ENCODE assay signal across 5 fruit fly cellular contexts in genomic region chr2L:8420259-8420930, dm6.
TF ChIP-seq lines count a peak whose summit lies in the region.

No protein-coding gene starts in this region.

- no peak for TF ChIP-seq CTCF in whole organism, embryonic (GFP tag; optimal IDR thresholded peaks at IDR 0.05; lab: Kevin White, UChicago)

TF ChIP-seq in whole organism, 6 proteins besides CTCF, POLR2A, EP300 and RAD21:
- TF ChIP-seq CG8478 (optimal IDR thresholded peaks at IDR 0.05; lab: Kevin White, UChicago), result no peak
- peak; percentile 58 for TF ChIP-seq pan (optimal IDR thresholded peaks at IDR 0.05; lab: Kevin White, UChicago)
TF ChIP-seq in whole organism: peak in this region for 1.

TF ChIP-seq in whole organism, embryonic, 481 proteins besides CTCF, POLR2A, EP300 and RAD21 (continues in another document):
- TF ChIP-seq CG13775 (GFP tag; optimal IDR thresholded peaks at IDR 0.05; lab: Kevin White, UChicago), result no peak
- no peak for TF ChIP-seq CG10147 (GFP tag; optimal IDR thresholded peaks at IDR 0.05; lab: Kevin White, UChicago)
- no peak for TF ChIP-seq Atf-2 (GFP tag; optimal IDR thresholded peaks at IDR 0.05; lab: Kevin White, UChicago)
- TF ChIP-seq Opbp (GFP tag; IDR thresholded peaks at IDR 0.05; lab: Robert Waterston, UW; ENCODE audit: partially characterized antibody), result no peak
- TF ChIP-seq onecut (GFP tag; IDR thresholded peaks at IDR 0.05; lab: Robert Waterston, UW), result no peak
- TF ChIP-seq CG15073 (GFP tag; optimal IDR thresholded peaks at IDR 0.05; lab: Kevin White, UChicago), result no peak
- no peak for TF ChIP-seq CG17385 (GFP tag; optimal IDR thresholded peaks at IDR 0.05; lab: Kevin White, UChicago)
- no peak for TF ChIP-seq CG6683 (GFP tag; optimal IDR thresholded peaks at IDR 0.05; lab: Kevin White, UChicago)
- no peak for TF ChIP-seq Ptx1 (GFP tag; IDR thresholded peaks at IDR 0.05; lab: Robert Waterston, UW)
- no peak for TF ChIP-seq CG11456 (GFP tag; IDR thresholded peaks at IDR 0.05; lab: Robert Waterston, UW)
- TF ChIP-seq CG9876 (GFP tag; optimal IDR thresholded peaks at IDR 0.05; lab: Kevin White, UChicago), result no peak
- no peak for TF ChIP-seq ham (GFP tag; IDR thresholded peaks at IDR 0.05; lab: Robert Waterston, UW)
- peak; percentile 92 for TF ChIP-seq nom (GFP tag; optimal IDR thresholded peaks at IDR 0.05; lab: Kevin White, UChicago)
- TF ChIP-seq corto (GFP tag; optimal IDR thresholded peaks at IDR 0.05; lab: Kevin White, UChicago), result no peak
- no peak for TF ChIP-seq CG9215 (GFP tag; IDR thresholded peaks at IDR 0.05; lab: Robert Waterston, UW)
- TF ChIP-seq CG6791 (GFP tag; IDR thresholded peaks at IDR 0.05; lab: Robert Waterston, UW; ENCODE audit: partially characterized antibody), result no peak
- no peak for TF ChIP-seq stc (GFP tag; IDR thresholded peaks at IDR 0.05; lab: Robert Waterston, UW)
- no peak for TF ChIP-seq pnt (GFP tag; optimal IDR thresholded peaks at IDR 0.05; lab: Kevin White, UChicago)
- no peak for TF ChIP-seq NC2α (GFP tag; optimal IDR thresholded peaks at IDR 0.05; lab: Kevin White, UChicago)
- TF ChIP-seq Trl (optimal IDR thresholded peaks at IDR 0.05; lab: Kevin White, UChicago), result peak; percentile 78
- TF ChIP-seq Trl (GFP tag; optimal IDR thresholded peaks at IDR 0.05; lab: Kevin White, UChicago), result no peak
- TF ChIP-seq ro (GFP tag; IDR thresholded peaks at IDR 0.05; lab: Robert Waterston, UW), result no peak
- no peak for TF ChIP-seq gce (GFP tag; IDR thresholded peaks at IDR 0.05; lab: Robert Waterston, UW)

TF ChIP-seq in whole organism, prepupa, 60 proteins besides CTCF, POLR2A, EP300 and RAD21 (continues in another document):
- peak; percentile 2 for TF ChIP-seq CG31627 (GFP tag; optimal IDR thresholded peaks at IDR 0.05; lab: Kevin White, UChicago)
- TF ChIP-seq CG8319 (GFP tag; optimal IDR thresholded peaks at IDR 0.05; lab: Kevin White, UChicago), result no peak
- peak; percentile 46 for TF ChIP-seq CG1621 (tag; optimal IDR thresholded peaks at IDR 0.05; lab: Kevin White, UChicago)
- no peak for TF ChIP-seq dac (GFP tag; optimal IDR thresholded peaks at IDR 0.05; lab: Kevin White, UChicago)
- peak; percentile 9 for TF ChIP-seq fd59A (GFP tag; optimal IDR thresholded peaks at IDR 0.05; lab: Kevin White, UChicago)
- TF ChIP-seq Blimp-1 (GFP tag; optimal IDR thresholded peaks at IDR 0.05; lab: Kevin White, UChicago), result no peak
- no peak for TF ChIP-seq CG6792 (GFP tag; optimal IDR thresholded peaks at IDR 0.05; lab: Kevin White, UChicago)
- peak; percentile 27 for TF ChIP-seq CG3032 (tag; optimal IDR thresholded peaks at IDR 0.05; lab: Kevin White, UChicago)
- TF ChIP-seq CG15336 (GFP tag; IDR thresholded peaks at IDR 0.05; lab: Robert Waterston, UW), result peak; percentile 32; the same call in 1 of the 2 replicates
- TF ChIP-seq CG10669 (GFP tag; optimal IDR thresholded peaks at IDR 0.05; lab: Kevin White, UChicago), result peak; percentile 22
- peak; percentile 23 for TF ChIP-seq Smox (GFP tag; optimal IDR thresholded peaks at IDR 0.05; lab: Kevin White, UChicago)
- TF ChIP-seq CG6276 (GFP tag; optimal IDR thresholded peaks at IDR 0.05; lab: Kevin White, UChicago), result no peak
- TF ChIP-seq CG4318 (GFP tag; optimal IDR thresholded peaks at IDR 0.05; lab: Kevin White, UChicago), result no peak
- TF ChIP-seq CG11762 (GFP tag; optimal IDR thresholded peaks at IDR 0.05; lab: Kevin White, UChicago; ENCODE audit: insufficient read depth), result no peak
- TF ChIP-seq fkh (GFP tag; optimal IDR thresholded peaks at IDR 0.05; lab: Kevin White, UChicago), result no peak
- no peak for TF ChIP-seq CG6854 (GFP tag; optimal IDR thresholded peaks at IDR 0.05; lab: Kevin White, UChicago)
- TF ChIP-seq Ets21C (GFP tag; optimal IDR thresholded peaks at IDR 0.05; lab: Kevin White, UChicago), result no peak
- TF ChIP-seq CG7368 (GFP tag; optimal IDR thresholded peaks at IDR 0.05; lab: Kevin White, UChicago), result no peak
- TF ChIP-seq CG10631 (GFP tag; optimal IDR thresholded peaks at IDR 0.05; lab: Kevin White, UChicago), result peak; percentile 54
- TF ChIP-seq esn (GFP tag; optimal IDR thresholded peaks at IDR 0.05; lab: Kevin White, UChicago), result no peak
- peak; percentile 72 for TF ChIP-seq svp (GFP tag; lab: Kevin White, UChicago)
- TF ChIP-seq CG9139 (GFP tag; optimal IDR thresholded peaks at IDR 0.05; lab: Kevin White, UChicago), result peak; percentile 67
- peak; percentile 9 for TF ChIP-seq CG3919 (GFP tag; optimal IDR thresholded peaks at IDR 0.05; lab: Kevin White, UChicago)
- peak; percentile 40 for TF ChIP-seq spab (GFP tag; optimal IDR thresholded peaks at IDR 0.05; lab: Kevin White, UChicago)

TF ChIP-seq in whole organism, pupa, 21 proteins besides CTCF, POLR2A, EP300 and RAD21:
- TF ChIP-seq CG34367 (tag; optimal IDR thresholded peaks at IDR 0.05; lab: Kevin White, UChicago) (peak; percentile 43), CG32121 (GFP tag; IDR thresholded peaks at IDR 0.05; lab: Robert Waterston, UW) (no peak), CG8301 (tag; optimal IDR thresholded peaks at IDR 0.05; lab: Kevin White, UChicago) (peak; percentile 7), CG15710 (tag; optimal IDR thresholded peaks at IDR 0.05; lab: Kevin White, UChicago) (peak; percentile 11), CG14655 (GFP tag; optimal IDR thresholded peaks at IDR 0.05; lab: Kevin White, UChicago) (peak; percentile 22), CG17806 (tag; optimal IDR thresholded peaks at IDR 0.05; lab: Kevin White, UChicago) (peak; percentile 24), CG12605 (GFP tag; IDR thresholded peaks at IDR 0.05; lab: Robert Waterston, UW) (peak; percentile 36; the same call in 1 of the 2 replicates), CG13204 (GFP tag; optimal IDR thresholded peaks at IDR 0.05; lab: Kevin White, UChicago) (peak; percentile 66), EcR (GFP tag; optimal IDR thresholded peaks at IDR 0.05; lab: Kevin White, UChicago) (peak; percentile 31), gl (tag; optimal IDR thresholded peaks at IDR 0.05; lab: Kevin White, UChicago) (peak; percentile 69), Pif1A (GFP tag; optimal IDR thresholded peaks at IDR 0.05; lab: Kevin White, UChicago) (peak; percentile 47), Ets98B (GFP tag; IDR thresholded peaks at IDR 0.05; lab: Robert Waterston, UW) (no peak), rn (GFP tag; IDR thresholded peaks at IDR 0.05; lab: Robert Waterston, UW) (no peak), CG8159 (tag; optimal IDR thresholded peaks at IDR 0.05; lab: Kevin White, UChicago) (peak; percentile 38), CG4496 (GFP tag; IDR thresholded peaks at IDR 0.05; lab: Robert Waterston, UW) (peak; percentile 57; the same call in 1 of the 3 replicates), D1 (tag; optimal IDR thresholded peaks at IDR 0.05; lab: Kevin White, UChicago) (no peak), Snoo (tag; optimal IDR thresholded peaks at IDR 0.05; lab: Kevin White, UChicago) (no peak), Pif1B (GFP tag; optimal IDR thresholded peaks at IDR 0.05; lab: Kevin White, UChicago) (peak; percentile 6), CG9948 (tag; optimal IDR thresholded peaks at IDR 0.05; lab: Kevin White, UChicago) (no peak)

TF ChIP-seq in whole organism, wandering third instar larva, 38 proteins besides CTCF, POLR2A, EP300 and RAD21:
- TF ChIP-seq usp (GFP tag; optimal IDR thresholded peaks at IDR 0.05; lab: Kevin White, UChicago), result no peak
- peak; percentile 59 for TF ChIP-seq psq (GFP tag; optimal IDR thresholded peaks at IDR 0.05; lab: Kevin White, UChicago)
- no peak for TF ChIP-seq Myc (optimal IDR thresholded peaks at IDR 0.05; lab: Kevin White, UChicago)
- peak; percentile 76 for TF ChIP-seq Vsx2 (GFP tag; optimal IDR thresholded peaks at IDR 0.05; lab: Kevin White, UChicago; ENCODE audit: partially characterized antibody)
- TF ChIP-seq dl (GFP tag; optimal IDR thresholded peaks at IDR 0.05; lab: Kevin White, UChicago; ENCODE audit: insufficient read depth in 1 of 2, partially characterized antibody in 2 of 2), result peak; percentile 31 to 83
- TF ChIP-seq pan (optimal IDR thresholded peaks at IDR 0.05; lab: Kevin White, UChicago), result no peak
- no peak for TF ChIP-seq tai (GFP tag; optimal IDR thresholded peaks at IDR 0.05; lab: Kevin White, UChicago)
- TF ChIP-seq Dfd (GFP tag; optimal IDR thresholded peaks at IDR 0.05; lab: Kevin White, UChicago), result no peak
- TF ChIP-seq Dif (GFP tag; optimal IDR thresholded peaks at IDR 0.05; lab: Kevin White, UChicago; ENCODE audit: partially characterized antibody), result peak; percentile 76
